Worm (Caenorhabditis elegans) whole organism, early embryonic: ENCODE measurements around the gene C32D5.14.

Source experiments
- B0310.2 ChIP-seq: sonication (generic microtip); optimal IDR thresholded peaks from 2 replicates; lab custom pipeline; 2016; ENCODE audit warnings: mild to moderate bottlenecking, missing genetic modification characterization, missing compliant biosample characterization
- ama-1 ChIP-seq: fragments of 150-350 bp; optimal IDR thresholded peaks from 2 replicates; lab custom pipeline; 2014
- ceh-36 ChIP-seq: sonication (generic microtip); optimal IDR thresholded peaks from 2 replicates; lab custom pipeline; 2016; ENCODE audit warnings: missing genetic modification characterization, inconsistent platforms, missing compliant biosample characterization
- pes-1 ChIP-seq: fragments of 200-800 bp; sonication (Bioruptor generic); IDR thresholded peaks from 2 replicates; pipeline ENCODE4 v1.3.6; 2022; ENCODE audit warnings: missing genetic modification reagents, missing genetic modification characterization, missing compliant biosample characterization
- tbx-37 ChIP-seq: fragments of 200-800 bp; sonication (Bioruptor generic); conservative IDR thresholded peaks from 2 replicates; pipeline ENCODE4 v1.3.6; 2022; ENCODE audit warnings: missing genetic modification reagents, missing genetic modification characterization, missing compliant biosample characterization

DNA sequence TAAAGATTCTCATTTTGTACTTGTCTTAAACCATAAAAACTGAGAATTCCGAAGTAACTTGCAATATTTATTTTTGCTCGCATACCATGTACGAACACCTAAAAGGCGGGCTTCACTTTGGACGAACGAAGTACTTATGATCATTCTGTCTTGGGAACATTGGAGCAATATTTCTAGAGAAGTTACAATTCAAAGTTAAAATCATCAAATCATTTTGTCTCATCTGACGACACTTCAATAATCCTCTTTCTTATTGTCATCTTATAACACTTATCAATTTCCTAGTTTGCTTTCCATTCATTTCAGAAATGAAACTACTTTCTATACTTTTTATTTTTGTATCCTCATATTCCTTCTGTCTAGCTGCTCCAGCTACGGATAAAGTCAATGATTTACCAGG lies 31.4 kb downstream of the C32D5.14 start, which contains the start of gene ctsa-4.1:
- TF ChIP-seq tbx-37 (GFP tag; lab: Robert Waterston, UW): no peak
- TF ChIP-seq ceh-36 (tag; lab: Kevin White, UChicago): no peak
- TF ChIP-seq B0310.2 (tag; lab: Kevin White, UChicago): no peak
- no peak for TF ChIP-seq ama-1 (lab: Kevin White, UChicago)
- TF ChIP-seq pes-1 (GFP tag; lab: Robert Waterston, UW): no peak
